Worm (Caenorhabditis elegans): ENCODE results near the gene C16E9.1.

- TF ChIP-seq pat-9 (tag; optimal IDR thresholded peaks at IDR 0.05) (no peak), ama-1 (optimal IDR thresholded peaks at IDR 0.05) (no peak), lim-6 (tag; optimal IDR thresholded peaks at IDR 0.05) (no peak), ets-4 (tag; optimal IDR thresholded peaks at IDR 0.05) (no peak), hlh-6 (tag; optimal IDR thresholded peaks at IDR 0.05) (no peak), T23F11.4 (GFP tag; optimal IDR thresholded peaks at IDR 0.05) (no peak), ceh-2 (tag; optimal IDR thresholded peaks at IDR 0.05) (no peak)
These were observed 48.2 kb downstream of the C16E9.1 start for ce11 chrX:6988212-6988611.

Data from whole organism, late embryonic.